Fruit fly (Drosophila melanogaster) whole organism, adult: ENCODE measurements around the gene mAChR-B.
A peak's percentile ranks its signal among the peaks of the same experiment; 100 is the strongest.
"Not testable (repeated sequence)": the region's sequence is repeated elsewhere in the genome, so short reads cannot be mapped to it uniquely, and the experiment has no call there.

ENCODE experiments used
- CG11617 ChIP-seq: fragments of 200-800 bp; sonication (Bioruptor generic); optimal IDR thresholded peaks from 2 replicates; lab custom pipeline; 2017; ENCODE audit warnings: mild to moderate bottlenecking, missing biosample characterization, missing genetic modification reagents, missing genetic modification characterization
- CG12768 ChIP-seq: fragments of 200-800 bp; sonication (Bioruptor generic); optimal IDR thresholded peaks from 2 replicates; lab custom pipeline; 2017; ENCODE audit warnings: missing biosample characterization, missing genetic modification characterization, mild to moderate bottlenecking, moderate library complexity, missing genetic modification reagents
- CG14711 ChIP-seq: fragments of 200-800 bp; sonication (Bioruptor generic); optimal IDR thresholded peaks from 2 replicates; lab custom pipeline; 2018; ENCODE audit warnings: missing biosample characterization, mild to moderate bottlenecking, missing genetic modification characterization, moderate library complexity
- CG1620 ChIP-seq: fragments of 200-800 bp; sonication (Bioruptor generic); optimal IDR thresholded peaks from 2 replicates; lab custom pipeline; 2016; ENCODE audit warnings: missing biosample characterization, missing genetic modification characterization
- CG33017 ChIP-seq: fragments of 200-800 bp; sonication (Bioruptor generic); optimal IDR thresholded peaks from 2 replicates; lab custom pipeline; 2018; ENCODE audit warnings: missing biosample characterization, mild to moderate bottlenecking, missing genetic modification characterization, moderate library complexity
- CG5204 ChIP-seq: fragments of 200-800 bp; sonication (Bioruptor generic); optimal IDR thresholded peaks from 2 replicates; lab custom pipeline; 2016; ENCODE audit warnings: missing biosample characterization, missing genetic modification characterization
- CG7045 ChIP-seq: fragments of 200-800 bp; sonication (Bioruptor generic); optimal IDR thresholded peaks from 2 replicates; lab custom pipeline; 2017; ENCODE audit warnings: missing biosample characterization, mild to moderate bottlenecking, missing genetic modification characterization
- CG7101 ChIP-seq: fragments of 200-800 bp; sonication (Bioruptor generic); optimal IDR thresholded peaks from 2 replicates; lab custom pipeline; 2018; ENCODE audit warnings: missing biosample characterization, mild to moderate bottlenecking, missing genetic modification characterization, moderate library complexity
- Clk ChIP-seq: fragments of 200-800 bp; sonication (Bioruptor generic); optimal IDR thresholded peaks from 2 replicates; lab custom pipeline; 2017; ENCODE audit warnings: missing biosample characterization, missing genetic modification characterization
- Crg-1 ChIP-seq: fragments of 200-800 bp; sonication (Bioruptor generic); optimal IDR thresholded peaks from 2 replicates; lab custom pipeline; 2016; ENCODE audit warnings: missing biosample characterization, missing genetic modification characterization
- Hr96 ChIP-seq: fragments of 200-800 bp; sonication (Bioruptor generic); optimal IDR thresholded peaks from 2 replicates; lab custom pipeline; 2016; ENCODE audit warnings: missing biosample characterization, missing genetic modification characterization
- Mnt ChIP-seq: fragments of 200-800 bp; sonication (Bioruptor generic); optimal IDR thresholded peaks from 2 replicates; lab custom pipeline; 2016; ENCODE audit warnings: missing biosample characterization, mild to moderate bottlenecking, missing genetic modification characterization
- bab1 ChIP-seq: fragments of 200-800 bp; sonication (Bioruptor generic); optimal IDR thresholded peaks from 3 replicates; lab custom pipeline; 2019; ENCODE audit warnings: missing biosample characterization, mild to moderate bottlenecking, missing genetic modification characterization, moderate library complexity
- cic ChIP-seq: fragments of 200-800 bp; sonication (Bioruptor generic); optimal IDR thresholded peaks from 2 replicates; lab custom pipeline; 2017; ENCODE audit warnings: missing biosample characterization, mild to moderate bottlenecking, missing genetic modification characterization, moderate library complexity
- cnc ChIP-seq, 2 experiments: fragments of >200 bp; optimal IDR thresholded peaks; 2 replicates each; lab custom pipeline; 2017
- kay ChIP-seq: fragments of 200-800 bp; sonication (Bioruptor generic); peaks from one replicate; lab custom pipeline; 2016; ENCODE audit warnings: missing biosample characterization, missing genetic modification characterization, borderline replicate concordance
- ovo ChIP-seq: fragments of 200-800 bp; sonication (Bioruptor generic); optimal IDR thresholded peaks from 2 replicates; lab custom pipeline; 2016; ENCODE audit warnings: missing biosample characterization, missing genetic modification characterization
- pad ChIP-seq: fragments of 200-800 bp; sonication (Bioruptor generic); optimal IDR thresholded peaks from 3 replicates; lab custom pipeline; 2017; ENCODE audit warnings: missing biosample characterization, missing genetic modification characterization, mild to moderate bottlenecking, moderate library complexity, missing genetic modification reagents
- tj ChIP-seq: fragments of 200-800 bp; sonication (Bioruptor generic); optimal IDR thresholded peaks from 3 replicates; lab custom pipeline; 2017; ENCODE audit warnings: missing biosample characterization, mild to moderate bottlenecking, missing genetic modification characterization, moderate library complexity
- toe ChIP-seq: fragments of 200-800 bp; sonication (Bioruptor generic); optimal IDR thresholded peaks from 2 replicates; lab custom pipeline; 2016; ENCODE audit warnings: missing biosample characterization, missing genetic modification characterization

mAChR-B gene

DNA sequence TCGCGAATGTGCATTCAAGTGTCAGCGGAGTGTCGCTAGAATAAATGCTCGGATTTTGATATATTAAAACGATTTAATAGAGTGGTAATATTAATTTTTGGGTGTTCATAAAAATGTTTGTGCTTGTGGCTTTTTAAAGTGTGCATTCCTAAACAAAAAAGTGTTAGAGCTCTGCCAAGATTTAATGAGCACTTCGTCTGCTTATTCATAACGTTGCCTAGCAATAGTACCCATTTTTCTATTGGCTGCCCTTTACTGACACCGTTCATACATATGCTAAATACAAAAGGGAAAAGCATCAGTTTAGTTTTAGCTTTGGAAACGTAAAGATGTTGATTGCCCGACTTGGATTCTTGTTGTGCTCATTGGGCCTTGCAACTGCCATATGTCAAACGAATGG, 9.7 kb upstream of the mAChR-B start, which contains the start of gene CG43061:
Gene CG43061, plus strand, starts transcription at position 301 of the 400 bp plus-strand sequence.
- not testable (repeated sequence) for TF ChIP-seq cnc (optimal IDR thresholded peaks at IDR 0.05; lab: Kevin White, UChicago); pad (GFP tag; lab: Kevin White, UChicago); ovo (GFP tag; lab: Kevin White, UChicago)

DNA sequence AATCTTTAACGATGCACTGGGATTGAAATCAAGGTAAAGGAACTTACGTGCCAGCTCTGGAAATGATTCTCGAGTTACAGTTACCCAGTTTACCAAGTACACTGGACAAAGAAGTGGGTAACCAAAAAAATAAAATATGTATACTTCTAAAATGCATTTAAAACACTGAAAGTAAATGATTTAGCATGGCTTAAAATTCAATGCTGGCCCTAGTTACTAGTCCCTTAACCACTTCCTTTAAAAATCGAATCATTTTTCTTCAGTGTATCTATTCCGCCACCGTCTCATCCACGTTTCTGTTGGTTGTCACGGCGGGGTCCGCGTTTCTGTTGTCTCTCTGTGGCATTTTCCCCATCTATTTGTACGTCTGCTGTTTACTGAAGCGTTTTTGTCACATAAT, 13.6 kb downstream of the mAChR-B start:
- TF ChIP-seq bab1 (GFP tag; lab: Kevin White, UChicago) (no peak), CG12768 (GFP tag; lab: Kevin White, UChicago) (no peak), toe (no peak), kay (GFP tag; lab: Kevin White, UChicago) (no peak), ovo (GFP tag; lab: Kevin White, UChicago) (no peak), Crg-1 (GFP tag; lab: Kevin White, UChicago) (no peak), CG1620 (no peak), CG7045 (GFP tag; lab: Kevin White, UChicago) (no peak), CG14711 (tag; lab: Kevin White, UChicago) (no peak), cic (no peak), Hr96 (GFP tag; lab: Kevin White, UChicago) (no peak), CG7101 (tag; lab: Kevin White, UChicago) (no peak), CG5204 (GFP tag; lab: Kevin White, UChicago) (no peak), Mnt (no peak), pad (GFP tag; lab: Kevin White, UChicago) (no peak), tj (GFP tag; lab: Kevin White, UChicago) (no peak)

DNA sequence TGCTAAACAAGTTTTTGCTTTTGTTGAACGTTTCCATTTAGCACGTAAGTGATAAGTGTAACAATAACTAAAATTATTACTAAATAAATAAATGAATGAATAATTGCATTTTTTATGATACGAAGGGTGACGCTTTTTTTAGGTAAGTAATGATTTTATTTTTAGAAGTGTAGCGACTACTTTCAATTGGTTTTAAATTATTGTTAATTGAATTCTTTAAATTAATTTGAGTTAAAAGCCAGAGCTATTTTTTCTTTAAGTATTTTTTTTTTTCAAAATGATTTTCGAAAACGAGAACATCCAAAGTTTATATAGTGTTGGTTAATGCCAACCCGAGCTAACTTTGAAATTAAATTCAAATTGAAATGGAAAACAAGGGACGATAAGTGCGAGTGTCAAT, 27.9 kb downstream of the mAChR-B start, which contains the start of gene CG7910:
Gene CG7910, plus strand, starts transcription at position 301 of the 400 bp plus-strand sequence.
- TF ChIP-seq CG7045 (GFP tag; lab: Kevin White, UChicago) = no peak
- no peak for TF ChIP-seq bab1 (GFP tag; lab: Kevin White, UChicago)
- no peak for TF ChIP-seq ovo (GFP tag; lab: Kevin White, UChicago)
- no peak for TF ChIP-seq CG14711 (tag; lab: Kevin White, UChicago)
- TF ChIP-seq kay (GFP tag; lab: Kevin White, UChicago) = no peak
- TF ChIP-seq Clk (GFP tag; lab: Kevin White, UChicago) = no peak
- no peak for TF ChIP-seq Crg-1 (GFP tag; lab: Kevin White, UChicago)
- TF ChIP-seq cic = no peak
- TF ChIP-seq cnc (optimal IDR thresholded peaks at IDR 0.05; lab: Kevin White, UChicago) = no peak
- TF ChIP-seq CG1620 = no peak
- TF ChIP-seq CG33017 (tag; lab: Kevin White, UChicago) = no peak
- TF ChIP-seq toe = no peak
- no peak for TF ChIP-seq pad (GFP tag; lab: Kevin White, UChicago)

DNA sequence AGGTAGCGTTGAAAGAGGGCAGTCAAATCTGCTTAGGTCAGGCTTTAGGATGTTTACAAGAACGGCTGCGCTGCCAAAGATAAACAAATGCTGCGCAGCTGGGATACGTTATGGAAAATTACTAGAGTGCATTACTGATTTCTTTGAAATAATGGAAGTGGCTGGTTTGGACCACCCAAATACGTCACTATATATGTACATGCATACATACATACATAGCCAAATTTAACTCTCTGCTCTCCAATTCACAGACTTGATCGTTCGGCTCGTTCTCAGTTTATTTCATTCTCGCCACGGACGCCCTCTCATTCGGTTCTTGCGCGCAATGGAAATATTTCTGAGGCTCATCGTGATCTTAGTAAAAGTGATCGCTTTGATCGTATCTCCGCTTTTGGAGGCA, 34.7 kb downstream of the mAChR-B start, which contains the start of gene CG7900:
Gene CG7900, plus strand, starts transcription at position 301 of the 400 bp plus-strand sequence.
- not testable (repeated sequence) for TF ChIP-seq pad, Clk, CG11617 (GFP tag; lab: Kevin White, UChicago)

DNA sequence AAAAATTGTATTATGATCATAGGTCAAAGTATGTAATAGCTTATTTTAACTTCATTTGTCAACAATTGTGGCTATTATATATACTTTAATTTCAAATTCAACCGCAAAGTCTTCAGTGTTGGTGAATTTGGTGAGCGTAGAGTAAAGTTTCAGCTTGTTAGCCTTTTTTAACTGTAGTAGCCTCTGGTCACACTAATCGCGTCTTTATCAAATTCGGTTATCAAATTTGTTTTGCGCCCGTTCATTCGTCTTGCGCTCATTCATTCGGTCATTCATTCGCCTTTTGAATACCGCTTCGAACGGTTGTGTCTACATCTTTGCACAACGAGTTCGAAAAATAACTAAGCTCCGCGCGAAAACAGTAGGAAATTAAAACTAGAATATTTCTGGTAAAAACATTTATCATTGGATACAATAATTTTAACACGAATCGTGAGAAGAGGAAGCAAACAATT, 46.0 kb downstream of the mAChR-B start, which contains the start of gene puc:
Gene puc, plus strand, starts transcription at position 245 of the 455 bp plus-strand sequence.
- TF ChIP-seq CG1620 (peak; percentile 63), toe (peak; percentile 1), CG7101 (tag; lab: Kevin White, UChicago) (peak; percentile 60), Clk (GFP tag; lab: Kevin White, UChicago) (no peak), CG12768 (GFP tag; lab: Kevin White, UChicago) (peak; percentile 55), CG7045 (GFP tag; lab: Kevin White, UChicago) (no peak), bab1 (GFP tag; lab: Kevin White, UChicago) (peak; percentile 67), Mnt (peak; percentile 75), Hr96 (GFP tag; lab: Kevin White, UChicago) (peak; percentile 16), CG11617 (GFP tag; lab: Kevin White, UChicago) (peak; percentile 33), ovo (GFP tag; lab: Kevin White, UChicago) (no peak), CG33017 (tag; lab: Kevin White, UChicago) (peak; percentile 66), kay (GFP tag; lab: Kevin White, UChicago) (no peak), cnc (optimal IDR thresholded peaks at IDR 0.05; lab: Kevin White, UChicago) (no peak), Crg-1 (GFP tag; lab: Kevin White, UChicago) (peak; percentile 27), pad (GFP tag; lab: Kevin White, UChicago) (no peak), tj (GFP tag; lab: Kevin White, UChicago) (peak; percentile 25), CG14711 (tag; lab: Kevin White, UChicago) (no peak), cic (peak; percentile 79), CG5204 (GFP tag; lab: Kevin White, UChicago) (peak; percentile 20)

- TF ChIP-seq cic = peak; percentile 52
- peak; percentile 57 for TF ChIP-seq Mnt
- TF ChIP-seq CG33017 (tag; lab: Kevin White, UChicago) = no peak
- TF ChIP-seq Crg-1 (GFP tag; lab: Kevin White, UChicago) = peak; percentile 10
- TF ChIP-seq CG7101 (tag; lab: Kevin White, UChicago) = peak; percentile 38
- TF ChIP-seq kay (GFP tag; lab: Kevin White, UChicago) = peak; percentile 99
- TF ChIP-seq CG11617 (GFP tag; lab: Kevin White, UChicago) = peak; percentile 58
- TF ChIP-seq cnc (optimal IDR thresholded peaks at IDR 0.05; lab: Kevin White, UChicago) = no peak
- peak; percentile 44 for TF ChIP-seq pad (GFP tag; lab: Kevin White, UChicago)
- no peak for TF ChIP-seq CG1620
- no peak for TF ChIP-seq bab1 (GFP tag; lab: Kevin White, UChicago)
- no peak for TF ChIP-seq Clk (GFP tag; lab: Kevin White, UChicago)
- no peak for TF ChIP-seq CG14711 (tag; lab: Kevin White, UChicago)
- TF ChIP-seq toe = no peak
- TF ChIP-seq tj (GFP tag; lab: Kevin White, UChicago) = peak; percentile 92
- TF ChIP-seq CG12768 (GFP tag; lab: Kevin White, UChicago) = peak; percentile 27
- no peak for TF ChIP-seq CG5204 (GFP tag; lab: Kevin White, UChicago)
- peak; percentile 33 for TF ChIP-seq ovo (GFP tag; lab: Kevin White, UChicago)
- TF ChIP-seq Hr96 (GFP tag; lab: Kevin White, UChicago) = peak; percentile 10
- no peak for TF ChIP-seq CG7045 (GFP tag; lab: Kevin White, UChicago)
These were observed 47.0 kb downstream of the mAChR-B start for dm6 chr3R:8105839-8106718.
